Fruit fly (Drosophila melanogaster) whole organism, embryonic: ENCODE data around the gene Kal1.

Experiments
- Atf3 ChIP-seq: fragments of 200-800 bp; sonication (Bioruptor generic); optimal IDR thresholded peaks from 3 replicates; lab custom pipeline; 2016; ENCODE audit warnings: missing biosample characterization, missing genetic modification characterization
- CG12071 ChIP-seq: fragments of 200-800 bp; sonication (Bioruptor generic); optimal IDR thresholded peaks from 3 replicates; lab custom pipeline; 2018; ENCODE audit warnings: missing biosample characterization, mild to moderate bottlenecking, missing genetic modification characterization
- CG12155 ChIP-seq: fragments of 200-800 bp; sonication (Bioruptor generic); optimal IDR thresholded peaks from 3 replicates; lab custom pipeline; 2016; ENCODE audit warnings: missing biosample characterization, missing genetic modification characterization
- CG13894 ChIP-seq: fragments of 200-800 bp; sonication (Bioruptor generic); optimal IDR thresholded peaks from 3 replicates; lab custom pipeline; 2018; ENCODE audit warnings: missing biosample characterization, mild to moderate bottlenecking, missing genetic modification characterization, moderate library complexity
- CG14710 ChIP-seq: fragments of 200-800 bp; sonication (Bioruptor generic); optimal IDR thresholded peaks from 3 replicates; lab custom pipeline; 2019; ENCODE audit warnings: missing biosample characterization, mild to moderate bottlenecking, missing genetic modification characterization, moderate library complexity
- CG15269 ChIP-seq: fragments of 200-800 bp; sonication (Bioruptor generic); optimal IDR thresholded peaks from 2 replicates; lab custom pipeline; 2018; ENCODE audit warnings: missing biosample characterization, mild to moderate bottlenecking, missing genetic modification characterization, moderate library complexity
- CG17361 ChIP-seq: fragments of 200-800 bp; sonication (Bioruptor generic); IDR thresholded peaks from 3 replicates; pipeline ENCODE4 v1.3.6; 2022; ENCODE audit warnings: missing biosample characterization, missing genetic modification characterization
- CG17385 ChIP-seq: fragments of 200-800 bp; sonication (Bioruptor generic); optimal IDR thresholded peaks from 3 replicates; lab custom pipeline; 2018; ENCODE audit warnings: missing biosample characterization, mild to moderate bottlenecking, missing genetic modification characterization
- CG17829 ChIP-seq: fragments of 200-800 bp; optimal IDR thresholded peaks from 2 replicates; lab custom pipeline; 2019; ENCODE audit warnings: missing biosample characterization, mild to moderate bottlenecking, missing genetic modification characterization, moderate library complexity
- CG30403 ChIP-seq: fragments of 200-800 bp; sonication (Bioruptor generic); optimal IDR thresholded peaks from 3 replicates; lab custom pipeline; 2016; ENCODE audit warnings: missing biosample characterization, missing genetic modification characterization
- CG30431 ChIP-seq: fragments of 200-800 bp; sonication (Bioruptor generic); optimal IDR thresholded peaks from 2 replicates; lab custom pipeline; 2017; ENCODE audit warnings: missing biosample characterization, missing genetic modification characterization
- CG3838 ChIP-seq: fragments of 200-800 bp; sonication (Bioruptor generic); optimal IDR thresholded peaks from 3 replicates; lab custom pipeline; 2016; ENCODE audit warnings: missing biosample characterization, missing genetic modification characterization
- CG4707 ChIP-seq: fragments of 200-800 bp; sonication (Bioruptor generic); optimal IDR thresholded peaks from 2 replicates; lab custom pipeline; 2018; ENCODE audit warnings: missing biosample characterization, mild to moderate bottlenecking, missing genetic modification characterization, moderate library complexity
- CG8089 ChIP-seq: fragments of 200-800 bp; sonication (Bioruptor generic); optimal IDR thresholded peaks from 3 replicates; lab custom pipeline; 2016; ENCODE audit warnings: missing biosample characterization, missing genetic modification characterization
- Dp ChIP-seq: fragments of 200-800 bp; sonication (Bioruptor generic); optimal IDR thresholded peaks from 2 replicates; lab custom pipeline; 2018; ENCODE audit warnings: missing biosample characterization, mild to moderate bottlenecking, missing genetic modification characterization, moderate library complexity
- ERR ChIP-seq: fragments of 200-800 bp; sonication (Bioruptor generic); optimal IDR thresholded peaks from 2 replicates; lab custom pipeline; 2016; ENCODE audit warnings: missing biosample characterization, missing genetic modification characterization
- Ets65A ChIP-seq: fragments of 200-800 bp; sonication (Bioruptor generic); peaks from one replicate; lab custom pipeline; 2016; ENCODE audit warnings: missing biosample characterization, missing genetic modification characterization
- HHEX ChIP-seq: fragments of 200-800 bp; sonication (Bioruptor generic); optimal IDR thresholded peaks from 3 replicates; lab custom pipeline; 2017; ENCODE audit warnings: missing biosample characterization, mild to moderate bottlenecking, missing genetic modification characterization, missing genetic modification reagents
- Hand ChIP-seq: fragments of 200-800 bp; sonication (Bioruptor generic); optimal IDR thresholded peaks from 2 replicates; lab custom pipeline; 2017; ENCODE audit warnings: mild to moderate bottlenecking, missing biosample characterization, missing genetic modification reagents, missing genetic modification characterization
- Hsf ChIP-seq: fragments of 200-800 bp; sonication (Bioruptor generic); optimal IDR thresholded peaks from 3 replicates; lab custom pipeline; 2016; ENCODE audit warnings: missing biosample characterization, missing genetic modification characterization
- MTF-1 ChIP-seq: fragments of 200-800 bp; sonication (Bioruptor generic); optimal IDR thresholded peaks from 2 replicates; lab custom pipeline; 2018; ENCODE audit warnings: missing biosample characterization, mild to moderate bottlenecking, missing genetic modification characterization, borderline replicate concordance
- Max ChIP-seq: fragments of 200-800 bp; sonication (Bioruptor generic); optimal IDR thresholded peaks from 2 replicates; lab custom pipeline; 2016; ENCODE audit warnings: missing biosample characterization, mild to moderate bottlenecking, missing genetic modification characterization
- Mes4 ChIP-seq: fragments of 200-800 bp; sonication (Bioruptor generic); optimal IDR thresholded peaks from 2 replicates; lab custom pipeline; 2016; ENCODE audit warnings: missing biosample characterization, missing genetic modification characterization
- NC2β ChIP-seq: fragments of 200-800 bp; sonication (Bioruptor generic); optimal IDR thresholded peaks from 2 replicates; lab custom pipeline; 2016; ENCODE audit warnings: missing biosample characterization, missing genetic modification characterization
- Nf-YB ChIP-seq: fragments of 200-800 bp; sonication (Bioruptor generic); optimal IDR thresholded peaks from 3 replicates; lab custom pipeline; 2019; ENCODE audit warnings: missing biosample characterization, mild to moderate bottlenecking, missing genetic modification characterization, moderate library complexity
- Oli ChIP-seq: fragments of 200-800 bp; sonication (Bioruptor generic); optimal IDR thresholded peaks from 2 replicates; lab custom pipeline; 2018; ENCODE audit warnings: missing biosample characterization, mild to moderate bottlenecking, missing genetic modification characterization, moderate library complexity
- Opbp ChIP-seq: fragments of 200-800 bp; sonication (Bioruptor generic); IDR thresholded peaks from 3 replicates; pipeline ENCODE4 v1.3.6; 2022; ENCODE audit warnings: missing biosample characterization, missing genetic modification characterization; ENCODE audit not compliant: partially characterized antibody
- Optix ChIP-seq: fragments of 200-800 bp; sonication (Bioruptor generic); IDR thresholded peaks from 3 replicates; pipeline ENCODE4 v1.3.6; 2022; ENCODE audit warnings: missing biosample characterization, missing genetic modification characterization
- Stat92E ChIP-seq, 3 experiments: fragments of >200 bp in 2 of 3; fragments of 200-800 bp in 1 of 3; sonication (Bioruptor generic) in 1 of 3; optimal IDR thresholded peaks; 2 replicates each; lab custom pipeline; 2017 to 2019; ENCODE audit warnings: missing biosample characterization in 3 of 3, missing genetic modification characterization in 3 of 3, mild to moderate bottlenecking in 1 of 3, moderate library complexity in 1 of 3
- Tbp ChIP-seq: fragments of >200 bp; optimal IDR thresholded peaks from 2 replicates; lab custom pipeline; 2018; ENCODE audit warnings: missing biosample characterization, missing genetic modification characterization
- Xbp1 ChIP-seq: fragments of 200-800 bp; sonication (Bioruptor generic); optimal IDR thresholded peaks from 3 replicates; lab custom pipeline; 2016; ENCODE audit warnings: missing biosample characterization, mild to moderate bottlenecking, missing genetic modification characterization
- amos ChIP-seq: fragments of 200-800 bp; sonication (Bioruptor generic); IDR thresholded peaks from 2 replicates; pipeline ENCODE4 v1.3.6; 2022; ENCODE audit warnings: missing biosample characterization, missing genetic modification characterization; ENCODE audit not compliant: partially characterized antibody
- az2 ChIP-seq: fragments of 200-800 bp; sonication (Bioruptor generic); optimal IDR thresholded peaks from 3 replicates; lab custom pipeline; 2016; ENCODE audit warnings: missing biosample characterization, missing genetic modification characterization
- bbx ChIP-seq: fragments of 200-800 bp; sonication (Bioruptor generic); IDR thresholded peaks from 2 replicates; pipeline ENCODE4 v1.3.6; 2022; ENCODE audit warnings: missing biosample characterization, missing genetic modification characterization; ENCODE audit not compliant: partially characterized antibody
- br ChIP-seq: fragments of >200 bp; optimal IDR thresholded peaks from 2 replicates; lab custom pipeline; 2017
- chm ChIP-seq: fragments of 200-800 bp; sonication (Bioruptor generic); IDR thresholded peaks from 2 replicates; pipeline ENCODE4 v1.3.6; 2022; ENCODE audit warnings: missing biosample characterization, missing genetic modification characterization
- chn ChIP-seq: fragments of 200-800 bp; sonication (Bioruptor generic); optimal IDR thresholded peaks from 2 replicates; lab custom pipeline; 2016; ENCODE audit warnings: missing biosample characterization, missing genetic modification characterization
- dati ChIP-seq: fragments of 200-800 bp; sonication (Bioruptor generic); IDR thresholded peaks from 2 replicates; pipeline ENCODE4 v1.3.6; 2022; ENCODE audit warnings: missing biosample characterization, missing genetic modification characterization
- inv ChIP-seq: fragments of 200-800 bp; sonication (Bioruptor generic); IDR thresholded peaks from 2 replicates; pipeline ENCODE4 v1.3.6; 2022; ENCODE audit warnings: missing biosample characterization, missing genetic modification characterization; ENCODE audit not compliant: partially characterized antibody
- jumu ChIP-seq: fragments of 200-800 bp; sonication (Bioruptor generic); optimal IDR thresholded peaks from 3 replicates; lab custom pipeline; 2016; ENCODE audit warnings: missing biosample characterization, missing genetic modification characterization
- lilli ChIP-seq: fragments of 200-800 bp; sonication (Bioruptor generic); optimal IDR thresholded peaks from 3 replicates; lab custom pipeline; 2016; ENCODE audit warnings: missing biosample characterization, missing genetic modification characterization
- maf-S ChIP-seq: fragments of 200-800 bp; sonication (Bioruptor generic); optimal IDR thresholded peaks from 2 replicates; lab custom pipeline; 2016; ENCODE audit warnings: missing biosample characterization, missing genetic modification characterization
- pnt ChIP-seq: fragments of 200-800 bp; sonication (Bioruptor generic); optimal IDR thresholded peaks from 3 replicates; lab custom pipeline; 2016; ENCODE audit warnings: missing biosample characterization, missing genetic modification characterization
- pzg ChIP-seq: fragments of 200-800 bp; sonication (Bioruptor generic); optimal IDR thresholded peaks from 3 replicates; lab custom pipeline; 2018; ENCODE audit warnings: missing biosample characterization, mild to moderate bottlenecking, missing genetic modification characterization, moderate library complexity
- ranshi ChIP-seq: fragments of 200-800 bp; sonication (Bioruptor generic); IDR thresholded peaks from 2 replicates; pipeline ENCODE4 v1.3.6; 2022; ENCODE audit warnings: missing biosample characterization, missing genetic modification characterization
- scrt ChIP-seq: fragments of 200-800 bp; sonication (Bioruptor generic); optimal IDR thresholded peaks from 2 replicates; lab custom pipeline; 2018; ENCODE audit warnings: missing biosample characterization, mild to moderate bottlenecking, missing genetic modification characterization, moderate library complexity
- sisA ChIP-seq: fragments of 200-800 bp; sonication (Bioruptor generic); IDR thresholded peaks from 2 replicates; pipeline ENCODE4 v1.3.6; 2022; ENCODE audit warnings: missing biosample characterization, missing genetic modification characterization
- sob ChIP-seq: fragments of 200-800 bp; sonication (Bioruptor generic); IDR thresholded peaks from 2 replicates; pipeline ENCODE4 v1.3.6; 2022; ENCODE audit warnings: missing biosample characterization, missing genetic modification characterization
- sug ChIP-seq: fragments of 200-800 bp; optimal IDR thresholded peaks from 2 replicates; lab custom pipeline; 2019; ENCODE audit warnings: missing biosample characterization, mild to moderate bottlenecking, missing genetic modification characterization, moderate library complexity
- tll ChIP-seq, 2 experiments: fragments of 200-800 bp in 1 of 2; fragments of >200 bp in 1 of 2; sonication (Bioruptor generic) in 1 of 2; optimal IDR thresholded peaks; 2 replicates each; lab custom pipeline; 2017 to 2019; ENCODE audit warnings: missing biosample characterization in 2 of 2, missing genetic modification characterization in 2 of 2, mild to moderate bottlenecking in 1 of 2, moderate library complexity in 1 of 2
- zfh1 ChIP-seq: fragments of 200-800 bp; sonication (Bioruptor generic); IDR thresholded peaks from 3 replicates; pipeline ENCODE4 v1.3.6; 2022; ENCODE audit warnings: missing biosample characterization, missing genetic modification characterization

Gene Kal1

dm6 chr3R:24169362-24169761, 28.2 kb downstream of the Kal1 start, which contains the start of gene CG5510 (continued):
- TF ChIP-seq CG17829 (tag; lab: Kevin White, UChicago) (peak; percentile 71), MTF-1 (GFP tag; lab: Kevin White, UChicago) (no peak), CG17385 (GFP tag; lab: Kevin White, UChicago) (no peak), jumu (peak; percentile 51), tll (GFP tag; optimal IDR thresholded peaks at IDR 0.05; lab: Kevin White, UChicago) (no peak), Nf-YB (GFP tag; lab: Kevin White, UChicago) (peak; percentile 12), sug (tag; lab: Kevin White, UChicago) (peak; percentile 73), chm (GFP tag; lab: Robert Waterston, UW) (peak; percentile 46; the same call in 1 of the 2 replicates), ERR (GFP tag; lab: Kevin White, UChicago) (peak; percentile 4), br (lab: Kevin White, UChicago) (no peak), sob (GFP tag; lab: Robert Waterston, UW) (peak; percentile 58), NC2β (peak; percentile 32), pnt (peak; percentile 7), Dp (GFP tag; lab: Kevin White, UChicago) (peak; percentile 96), Xbp1 (GFP tag; lab: Kevin White, UChicago) (peak; percentile 65), dati (GFP tag; lab: Robert Waterston, UW) (no peak), Opbp (GFP tag; lab: Robert Waterston, UW) (peak; percentile 97), Oli (tag; lab: Kevin White, UChicago) (no peak), CG30403 (GFP tag; lab: Kevin White, UChicago) (peak; percentile 56), Max (peak; percentile 54), Hand (GFP tag; lab: Kevin White, UChicago) (no peak), maf-S (GFP tag; lab: Kevin White, UChicago) (peak; percentile 16), CG30431 (GFP tag; lab: Kevin White, UChicago) (no peak), CG3838 (no peak), HHEX (GFP tag; lab: Kevin White, UChicago) (peak; percentile 26), pzg (peak; percentile 97), Stat92E (GFP tag; optimal IDR thresholded peaks at IDR 0.05; lab: Kevin White, UChicago) (peak in 1 of 3 experiments; percentile 42), sisA (GFP tag; lab: Robert Waterston, UW) (peak; percentile 59), inv (GFP tag; lab: Robert Waterston, UW) (peak; percentile 95), CG12071 (no peak), Ets65A (peak; percentile 96), az2 (GFP tag; lab: Kevin White, UChicago) (peak; percentile 16), CG4707 (GFP tag; lab: Kevin White, UChicago) (no peak), amos (GFP tag; lab: Robert Waterston, UW) (peak; percentile 98), Atf3 (GFP tag; lab: Kevin White, UChicago) (peak; percentile 9), CG8089 (no peak), CG15269 (peak; percentile 46), zfh1 (GFP tag; lab: Robert Waterston, UW) (0 out of 3 replicates have a peak, but pooled peaks have one; percentile 42), Mes4 (GFP tag; lab: Kevin White, UChicago) (no peak), CG17361 (GFP tag; lab: Robert Waterston, UW) (peak; percentile 52; the same call in 1 of the 3 replicates), CG14710 (tag; lab: Kevin White, UChicago) (peak; percentile 70), ranshi (GFP tag; lab: Robert Waterston, UW) (peak; percentile 55; the same call in 1 of the 2 replicates), chn (GFP tag; lab: Kevin White, UChicago) (peak; percentile 62), Hsf (GFP tag; lab: Kevin White, UChicago) (peak; percentile 47), bbx (GFP tag; lab: Robert Waterston, UW) (peak; percentile 98), scrt (peak; percentile 29), Optix (no peak), lilli (GFP tag; lab: Kevin White, UChicago) (peak; percentile 70), Tbp (no peak), CG13894 (tag; lab: Kevin White, UChicago) (peak; percentile 62), CG12155 (GFP tag; lab: Kevin White, UChicago) (peak; percentile 28)
